Fruit fly (Drosophila melanogaster): ENCODE measurements around the gene CG11927.

CG11927 gene

DNA sequence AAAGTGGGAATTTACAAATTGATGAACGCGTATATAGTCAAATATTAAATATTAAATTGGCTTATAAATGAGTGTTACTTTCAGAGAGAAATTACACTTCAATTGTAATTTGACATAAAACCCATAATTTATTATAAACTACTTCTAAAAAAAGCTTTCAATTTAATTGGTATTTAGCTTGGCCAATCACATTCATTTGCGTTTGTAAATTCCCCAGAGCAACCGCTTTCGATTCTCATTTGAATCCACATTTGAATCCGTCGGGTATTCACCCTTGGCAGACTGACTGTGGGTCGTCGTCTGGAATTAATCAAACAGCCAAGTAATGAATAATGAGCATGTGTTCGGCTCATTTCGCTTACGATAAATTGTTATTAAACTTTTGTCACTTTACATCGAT is 48.3 kb downstream of the CG11927 start:
- TF ChIP-seq CG17801 (GFP tag; optimal IDR thresholded peaks at IDR 0.05; ENCODE audit: partially characterized antibody): no peak

DNA sequence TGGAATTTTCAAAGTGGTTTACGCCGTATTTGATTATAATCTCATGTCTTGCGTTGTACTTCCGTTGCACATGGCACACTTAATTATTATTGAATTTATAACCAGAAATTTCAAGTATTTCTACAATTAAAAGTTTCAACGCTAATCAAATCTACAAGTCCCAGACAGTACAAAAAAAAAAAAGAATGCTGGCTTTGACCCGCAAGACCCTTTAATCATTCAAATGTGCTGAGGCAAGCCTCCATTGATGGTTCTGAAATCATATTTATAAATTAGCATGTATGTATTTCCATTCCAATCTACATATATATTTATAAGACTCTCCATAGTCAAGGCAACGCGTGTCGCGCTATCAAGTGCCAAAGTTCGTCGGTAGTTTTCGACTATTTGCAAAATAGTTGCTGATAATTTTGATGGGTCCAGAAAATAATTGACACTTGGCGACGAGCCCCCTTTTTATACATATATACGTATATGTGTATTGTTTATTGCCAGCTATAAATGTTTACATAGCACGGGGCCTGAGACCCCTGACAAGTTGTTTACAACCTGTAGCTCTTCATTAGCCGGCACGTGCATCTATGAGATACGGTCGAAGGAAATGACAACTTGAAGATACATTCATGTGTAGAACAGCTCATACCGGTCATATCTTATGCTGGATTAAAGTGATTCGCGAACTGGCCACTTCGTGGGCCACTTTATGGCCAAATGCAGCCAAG is 49.1 kb downstream of the CG11927 start:
- no peak for TF ChIP-seq CG17801 (GFP tag; optimal IDR thresholded peaks at IDR 0.05; ENCODE audit: partially characterized antibody)

DNA sequence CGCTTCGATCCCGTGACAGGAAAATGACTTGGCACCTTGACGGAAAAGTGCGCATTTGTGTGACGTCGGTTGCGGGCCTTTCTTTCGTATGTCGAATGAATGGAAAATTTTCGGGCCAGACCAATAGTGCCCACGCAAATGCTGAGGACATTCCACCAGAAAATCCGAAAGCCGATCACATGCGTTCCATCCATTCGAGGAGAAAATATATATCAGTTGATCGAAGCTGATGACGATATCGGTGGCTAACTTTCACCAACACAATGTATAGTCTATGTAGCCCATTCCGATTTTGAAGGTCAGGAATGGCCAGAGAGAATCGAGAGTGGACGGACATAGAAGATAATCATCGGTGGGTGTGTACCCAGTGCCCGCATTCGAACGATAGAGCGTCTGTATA is 50.6 kb downstream of the CG11927 start:
- TF ChIP-seq CG17801 (GFP tag; optimal IDR thresholded peaks at IDR 0.05; ENCODE audit: partially characterized antibody): no peak
